Worm (Caenorhabditis elegans) whole organism, midembryonic: ENCODE results near the gene F52E10.4.
A peak's percentile ranks its signal among the peaks of the same experiment; 100 is the strongest.

ENCODE experiments used
- T22C8.4 ChIP-seq: fragments of 200-800 bp; sonication (Bioruptor generic); IDR thresholded peaks from 2 replicates; pipeline ENCODE4 v1.3.6; 2022; ENCODE audit warnings: missing genetic modification characterization, missing compliant biosample characterization
- cog-1 ChIP-seq: sonication (generic microtip); optimal IDR thresholded peaks from 2 replicates; lab custom pipeline; 2016; ENCODE audit warnings: missing genetic modification characterization, missing compliant biosample characterization
- flt-1 ChIP-seq: fragments of 200-800 bp; sonication (Bioruptor generic); IDR thresholded peaks from 2 replicates; pipeline ENCODE4 v1.3.6; 2022; ENCODE audit warnings: missing genetic modification characterization, missing compliant biosample characterization
- klf-2 ChIP-seq: fragments of 200-800 bp; sonication (Bioruptor generic); conservative IDR thresholded peaks from 2 replicates; pipeline ENCODE4 v1.3.6; 2022; ENCODE audit warnings: missing genetic modification reagents, missing genetic modification characterization, missing compliant biosample characterization
- med-1 ChIP-seq: sonication (generic microtip); optimal IDR thresholded peaks from 2 replicates; lab custom pipeline; 2017; ENCODE audit warnings: missing genetic modification characterization, mild to moderate bottlenecking, missing compliant biosample characterization, antibody characterized with exemption, missing genetic modification reagents; ENCODE audit not compliant: insufficient read depth
- ref-1 ChIP-seq: fragments of 200-800 bp; sonication (Bioruptor generic); conservative IDR thresholded peaks from 2 replicates; pipeline ENCODE4 v1.3.6; 2022; ENCODE audit warnings: missing genetic modification reagents, missing genetic modification characterization, missing compliant biosample characterization
- tab-1 ChIP-seq: fragments of 200-800 bp; sonication (Bioruptor generic); IDR thresholded peaks from 2 replicates; pipeline ENCODE4 v1.3.6; 2022; ENCODE audit warnings: missing genetic modification characterization, missing compliant biosample characterization
- ztf-23 ChIP-seq: fragments of 200-800 bp; sonication (Bioruptor generic); IDR thresholded peaks from 2 replicates; pipeline ENCODE4 v1.3.6; 2022; ENCODE audit warnings: missing genetic modification reagents, missing genetic modification characterization, missing compliant biosample characterization
- ztf-29 ChIP-seq: fragments of 200-800 bp; sonication (Bioruptor generic); IDR thresholded peaks from 2 replicates; pipeline ENCODE4 v1.3.6; 2022; ENCODE audit warnings: missing genetic modification reagents, missing genetic modification characterization, missing compliant biosample characterization

F52E10.4 gene

ce11 chrX:16298173-16298572 is 5.3 kb upstream of the F52E10.4 start:
- TF ChIP-seq ztf-23 (peak; percentile 83), cog-1 (peak; percentile 6), ref-1 (GFP tag; lab: Robert Waterston, UW) (no peak), flt-1 (GFP tag; lab: Robert Waterston, UW) (0 out of 2 replicates have a peak, but pooled peaks have one; percentile 19), T22C8.4 (peak; percentile 57), ztf-29 (GFP tag; lab: Robert Waterston, UW) (no peak), tab-1 (GFP tag; lab: Robert Waterston, UW) (0 out of 2 replicates have a peak, but pooled peaks have one; percentile 24), med-1 (no peak), klf-2 (GFP tag; lab: Robert Waterston, UW) (peak; percentile 45; the same call in 1 of the 2 replicates)

- TF ChIP-seq T22C8.4, result no peak
- TF ChIP-seq flt-1 (GFP tag; lab: Robert Waterston, UW), result no peak
- TF ChIP-seq med-1, result no peak
- no peak for TF ChIP-seq cog-1
- no peak for TF ChIP-seq tab-1 (GFP tag; lab: Robert Waterston, UW)
- TF ChIP-seq ztf-29 (GFP tag; lab: Robert Waterston, UW), result no peak
- TF ChIP-seq ztf-23, result no peak
- no peak for TF ChIP-seq klf-2 (GFP tag; lab: Robert Waterston, UW)
Observed at ce11 chrX:16297123-16297522, 4.3 kb upstream of the F52E10.4 start.

ce11 chrX:16290536-16290935 is 2.3 kb downstream of the F52E10.4 start:
- TF ChIP-seq ztf-23 (no peak), flt-1 (GFP tag; lab: Robert Waterston, UW) (no peak), med-1 (no peak), cog-1 (no peak), T22C8.4 (no peak), ref-1 (GFP tag; lab: Robert Waterston, UW) (no peak), ztf-29 (GFP tag; lab: Robert Waterston, UW) (no peak), tab-1 (GFP tag; lab: Robert Waterston, UW) (no peak), klf-2 (GFP tag; lab: Robert Waterston, UW) (no peak)

DNA sequence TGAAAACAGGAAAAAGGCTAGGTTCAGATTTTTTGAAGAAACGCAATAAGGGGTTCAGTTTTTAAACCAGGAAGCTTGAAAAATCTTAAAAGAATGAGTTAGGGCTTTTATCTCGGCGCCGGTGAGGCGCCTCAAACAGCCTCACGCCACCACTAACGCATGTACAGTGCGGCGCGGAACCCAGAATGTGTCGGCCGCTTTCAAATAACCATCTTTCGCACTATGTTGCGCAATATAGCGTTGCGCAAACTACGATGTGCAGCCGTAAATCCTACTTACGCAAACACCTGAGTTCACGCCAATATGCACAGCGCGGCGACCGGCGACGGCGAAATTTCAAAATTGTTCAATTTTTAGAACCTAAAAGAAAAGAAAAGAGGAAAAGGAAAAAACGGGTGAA is 3.2 kb downstream of the F52E10.4 start:
- TF ChIP-seq klf-2 (GFP tag; lab: Robert Waterston, UW) (no peak), flt-1 (GFP tag; lab: Robert Waterston, UW) (no peak), tab-1 (GFP tag; lab: Robert Waterston, UW) (no peak), ztf-23 (no peak), ref-1 (GFP tag; lab: Robert Waterston, UW) (no peak), med-1 (no peak), cog-1 (no peak), T22C8.4 (no peak), ztf-29 (GFP tag; lab: Robert Waterston, UW) (no peak)

ce11 chrX:16285151-16285550 is 7.7 kb downstream of the F52E10.4 start:
- TF ChIP-seq med-1, result no peak
- no peak for TF ChIP-seq T22C8.4
- no peak for TF ChIP-seq tab-1 (GFP tag; lab: Robert Waterston, UW)
- no peak for TF ChIP-seq cog-1
- no peak for TF ChIP-seq flt-1 (GFP tag; lab: Robert Waterston, UW)
- no peak for TF ChIP-seq klf-2 (GFP tag; lab: Robert Waterston, UW)
- TF ChIP-seq ztf-29 (GFP tag; lab: Robert Waterston, UW), result no peak
- no peak for TF ChIP-seq ztf-23
- no peak for TF ChIP-seq ref-1 (GFP tag; lab: Robert Waterston, UW)

DNA sequence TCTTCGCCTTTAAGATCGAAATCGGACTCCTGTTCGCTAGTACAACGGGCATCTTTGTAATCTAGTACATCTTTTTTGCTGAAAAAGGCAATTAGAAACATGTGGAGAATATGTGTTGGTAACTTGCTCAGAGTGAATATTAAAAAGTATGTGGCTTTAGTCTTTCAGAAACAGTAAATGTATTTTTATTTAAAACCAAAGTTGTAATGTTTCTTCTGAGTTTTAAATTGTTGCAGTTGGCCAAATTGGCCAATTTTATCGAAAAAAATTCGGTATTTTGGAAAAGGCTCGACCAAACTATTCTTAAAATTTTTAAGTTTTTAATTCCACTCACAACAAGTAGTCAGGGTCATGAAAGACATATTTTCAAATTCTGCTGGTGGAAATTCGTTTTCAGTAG is 9.7 kb downstream of the F52E10.4 start, which contains the start of gene F52E10.2:
F52E10.2 (minus strand) TSS at position 101 of the 400 bp plus-strand sequence.
- TF ChIP-seq med-1 (no peak), T22C8.4 (no peak), flt-1 (GFP tag; lab: Robert Waterston, UW) (no peak)

- TF ChIP-seq ztf-29 (GFP tag; lab: Robert Waterston, UW), result no peak
- TF ChIP-seq ztf-23, result 0 out of 2 replicates have a peak, but pooled peaks have one; percentile 28
- no peak for TF ChIP-seq ref-1 (GFP tag; lab: Robert Waterston, UW)
- no peak for TF ChIP-seq klf-2 (GFP tag; lab: Robert Waterston, UW)
- TF ChIP-seq tab-1 (GFP tag; lab: Robert Waterston, UW), result no peak
Observed at ce11 chrX:16275255-16275813, 17.5 kb downstream of the F52E10.4 start, which contains the start of gene sdc-1. sdc-1 (plus strand) TSS chrX:16275763.

DNA sequence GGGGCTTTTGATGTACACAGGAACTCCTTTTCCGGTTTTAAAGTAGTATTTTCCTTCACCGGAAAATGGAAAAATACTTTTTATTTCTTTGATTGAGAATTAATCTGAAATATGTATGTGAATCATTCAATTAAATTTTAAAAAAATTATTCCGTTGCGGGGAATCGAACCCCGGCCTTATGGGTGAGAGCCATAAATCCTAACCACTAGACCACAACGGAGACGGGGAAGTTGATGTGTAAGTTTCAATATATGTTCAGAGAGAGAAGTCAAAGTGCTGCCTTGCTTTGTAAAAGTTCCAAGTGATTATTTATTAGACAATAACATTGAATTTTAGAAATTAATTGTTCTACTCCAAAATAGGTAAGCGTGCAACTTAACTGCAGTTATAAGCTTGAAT is 21.7 kb downstream of the F52E10.4 start:
- TF ChIP-seq klf-2 (GFP tag; lab: Robert Waterston, UW), result no peak
- no peak for TF ChIP-seq cog-1
- TF ChIP-seq ztf-29 (GFP tag; lab: Robert Waterston, UW), result peak; percentile 23; the same call in 1 of the 2 replicates
- peak; percentile 70 for TF ChIP-seq tab-1 (GFP tag; lab: Robert Waterston, UW)
- no peak for TF ChIP-seq ref-1 (GFP tag; lab: Robert Waterston, UW)
- 0 out of 2 replicates have a peak, but pooled peaks have one; percentile 39 for TF ChIP-seq flt-1 (GFP tag; lab: Robert Waterston, UW)
- TF ChIP-seq ztf-23, result peak; percentile 67
- no peak for TF ChIP-seq T22C8.4
- TF ChIP-seq med-1, result peak; percentile 29

DNA sequence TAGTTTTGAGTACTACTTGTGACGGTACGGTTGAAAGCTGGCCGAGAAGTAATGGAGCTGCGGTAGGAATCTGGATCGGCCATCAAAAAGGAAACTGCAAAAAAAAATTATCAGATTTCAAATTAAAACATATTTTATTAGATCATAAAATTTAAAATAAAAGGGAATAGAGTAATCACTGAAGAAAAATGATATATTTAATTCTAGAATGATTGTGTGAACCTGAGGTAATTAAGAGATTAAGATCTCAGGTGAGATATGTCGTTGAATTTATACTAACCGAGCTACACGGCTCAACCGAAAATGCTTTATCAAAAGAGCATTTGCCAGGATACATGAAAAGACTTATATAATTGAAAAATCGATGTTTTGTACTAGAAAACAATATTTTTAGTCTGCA is 22.9 kb downstream of the F52E10.4 start, which contains the start of gene ifa-3:
ifa-3 (minus strand) TSS at position 101 of the 400 bp plus-strand sequence.
- TF ChIP-seq med-1 (no peak), tab-1 (GFP tag; lab: Robert Waterston, UW) (no peak), cog-1 (no peak), T22C8.4 (no peak), flt-1 (GFP tag; lab: Robert Waterston, UW) (no peak)

DNA sequence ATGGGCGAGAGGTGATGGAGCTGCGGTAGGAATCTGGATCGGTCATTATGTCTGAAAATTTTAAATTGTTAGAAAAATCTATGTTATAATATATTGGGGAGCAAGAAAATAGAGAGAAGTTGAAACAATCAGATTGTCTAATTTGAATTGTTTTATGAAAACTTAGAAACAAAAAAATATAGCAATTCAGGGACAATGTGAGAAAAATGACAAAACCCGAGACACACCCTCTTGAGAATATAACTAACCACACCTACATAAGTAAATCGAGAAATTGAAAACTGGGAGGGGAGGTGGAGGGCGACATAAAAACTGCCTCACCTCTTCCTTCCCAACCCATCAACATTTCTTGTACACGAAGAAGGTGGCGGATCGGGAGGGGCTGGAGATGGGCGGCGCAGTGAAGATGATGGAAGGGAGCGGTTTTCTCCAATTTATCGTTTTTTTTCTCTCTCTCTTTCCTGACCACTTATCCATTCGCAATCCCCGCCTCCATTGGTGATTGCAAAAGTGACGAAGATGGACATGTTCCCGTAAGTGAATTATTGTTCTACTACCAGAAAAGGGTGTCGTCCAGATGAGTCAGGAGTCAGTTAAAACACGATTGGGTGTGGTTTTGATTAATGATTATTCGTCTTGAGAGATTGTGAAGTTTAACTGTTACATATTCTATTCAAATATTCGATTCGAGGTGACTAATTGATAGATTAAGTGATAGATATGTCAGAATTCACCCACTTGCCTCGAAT is 27.0 kb downstream of the F52E10.4 start, which contains the start of gene mua-6:
mua-6 (minus strand) TSS at position 51 of the 749 bp plus-strand sequence.
- no peak for TF ChIP-seq cog-1
- no peak for TF ChIP-seq ref-1 (GFP tag; lab: Robert Waterston, UW)
- no peak for TF ChIP-seq T22C8.4
- 0 out of 2 replicates have a peak, but pooled peaks have one; percentile 21 for TF ChIP-seq flt-1 (GFP tag; lab: Robert Waterston, UW)
